Fruit fly (Drosophila melanogaster) whole organism, embryonic: ENCODE measurements around the gene CG6094.
A peak's percentile ranks its signal among the peaks of the same experiment; 100 is the strongest.

ENCODE experiments used
- Atf6 ChIP-seq: fragments of 200-800 bp; sonication (Bioruptor generic); IDR thresholded peaks from 2 replicates; pipeline ENCODE4 v1.3.6; 2022; ENCODE audit warnings: missing biosample characterization, missing genetic modification characterization
- Awh ChIP-seq: fragments of 200-800 bp; sonication (Bioruptor generic); IDR thresholded peaks from 2 replicates; pipeline ENCODE4, ENCODE4 v1.3.6; 2022; ENCODE audit warnings: missing biosample characterization, missing genetic modification characterization
- CG10209 ChIP-seq: fragments of 200-800 bp; sonication (Bioruptor generic); optimal IDR thresholded peaks from 3 replicates; lab custom pipeline; 2017; ENCODE audit warnings: missing biosample characterization, mild to moderate bottlenecking, missing genetic modification characterization, missing genetic modification reagents
- CG10462 ChIP-seq: fragments of 200-800 bp; sonication (Bioruptor generic); optimal IDR thresholded peaks from 2 replicates; lab custom pipeline; 2016; ENCODE audit warnings: missing biosample characterization, missing genetic modification characterization
- CG11093 ChIP-seq: fragments of 200-800 bp; sonication (Bioruptor generic); IDR thresholded peaks from 3 replicates; pipeline ENCODE4 v1.3.6; 2022; ENCODE audit warnings: missing biosample characterization, missing genetic modification characterization
- CG11398 ChIP-seq: fragments of 200-800 bp; sonication (Bioruptor generic); optimal IDR thresholded peaks from 2 replicates; lab custom pipeline; 2016; ENCODE audit warnings: missing biosample characterization, missing genetic modification characterization
- CG11696 ChIP-seq: fragments of 200-800 bp; sonication (Bioruptor generic); IDR thresholded peaks from 2 replicates; pipeline ENCODE4 v1.3.6; 2022; ENCODE audit warnings: missing biosample characterization, missing genetic modification characterization
- CG12104 ChIP-seq: fragments of 200-800 bp; sonication (Bioruptor generic); optimal IDR thresholded peaks from 3 replicates; lab custom pipeline; 2016; ENCODE audit warnings: missing biosample characterization, missing genetic modification characterization
- CG12299 ChIP-seq: fragments of 200-800 bp; sonication (Bioruptor generic); optimal IDR thresholded peaks from 2 replicates; lab custom pipeline; 2018; ENCODE audit warnings: missing biosample characterization, mild to moderate bottlenecking, missing genetic modification characterization
- CG14441 ChIP-seq: fragments of 200-800 bp; sonication (Bioruptor generic); IDR thresholded peaks from 2 replicates; pipeline ENCODE4 v1.3.6; 2022; ENCODE audit warnings: missing biosample characterization, missing genetic modification characterization
- CG14860 ChIP-seq: fragments of 200-800 bp; sonication (Bioruptor generic); IDR thresholded peaks from 3 replicates; pipeline ENCODE4 v1.3.6; 2022; ENCODE audit warnings: missing biosample characterization, missing genetic modification characterization; ENCODE audit not compliant: partially characterized antibody
- CG15073 ChIP-seq: fragments of 200-800 bp; sonication (Bioruptor generic); optimal IDR thresholded peaks from 2 replicates; lab custom pipeline; 2016; ENCODE audit warnings: missing biosample characterization, missing genetic modification characterization
- CG1602 ChIP-seq: fragments of 200-800 bp; sonication (Bioruptor generic); optimal IDR thresholded peaks from 3 replicates; lab custom pipeline; 2016; ENCODE audit warnings: missing biosample characterization, missing genetic modification characterization
- CG17361 ChIP-seq: fragments of 200-800 bp; sonication (Bioruptor generic); IDR thresholded peaks from 3 replicates; pipeline ENCODE4 v1.3.6; 2022; ENCODE audit warnings: missing biosample characterization, missing genetic modification characterization
- CG18262 ChIP-seq: fragments of 200-800 bp; optimal IDR thresholded peaks from 3 replicates; lab custom pipeline; 2019; ENCODE audit warnings: missing biosample characterization, mild to moderate bottlenecking, missing genetic modification characterization, moderate library complexity
- CG30403 ChIP-seq: fragments of 200-800 bp; sonication (Bioruptor generic); optimal IDR thresholded peaks from 3 replicates; lab custom pipeline; 2016; ENCODE audit warnings: missing biosample characterization, missing genetic modification characterization
- CG31224 ChIP-seq: fragments of 200-800 bp; sonication (Bioruptor generic); IDR thresholded peaks from 2 replicates; pipeline ENCODE4 v1.3.6; 2022; ENCODE audit warnings: missing biosample characterization, missing genetic modification characterization
- CG3163 ChIP-seq: fragments of 200-800 bp; sonication (Bioruptor generic); optimal IDR thresholded peaks from 3 replicates; lab custom pipeline; 2016; ENCODE audit warnings: missing biosample characterization, missing genetic modification characterization
- CG34422 ChIP-seq: fragments of 200-800 bp; sonication (Bioruptor generic); IDR thresholded peaks from 3 replicates; pipeline ENCODE4 v1.3.6; 2022; ENCODE audit warnings: missing biosample characterization, missing genetic modification characterization
- CG5245 ChIP-seq: fragments of 200-800 bp; sonication (Bioruptor generic); optimal IDR thresholded peaks from 3 replicates; lab custom pipeline; 2016; ENCODE audit warnings: missing biosample characterization, missing genetic modification characterization
- CG5953 ChIP-seq: fragments of 200-800 bp; sonication (Bioruptor generic); IDR thresholded peaks from 2 replicates; pipeline ENCODE4 v1.3.6; 2022; ENCODE audit warnings: missing biosample characterization, missing genetic modification characterization
- CG6175 ChIP-seq: fragments of 200-800 bp; sonication (Bioruptor generic); IDR thresholded peaks from 3 replicates; pipeline ENCODE4 v1.3.6; 2022; ENCODE audit warnings: missing biosample characterization, missing genetic modification characterization
- CG7357 ChIP-seq: fragments of 200-800 bp; sonication (Bioruptor generic); IDR thresholded peaks from 3 replicates; pipeline ENCODE4 v1.3.6; 2022; ENCODE audit warnings: missing biosample characterization, missing genetic modification characterization
- CrebB ChIP-seq: fragments of 200-800 bp; sonication (Bioruptor generic); optimal IDR thresholded peaks from 3 replicates; lab custom pipeline; 2018; ENCODE audit warnings: missing biosample characterization, mild to moderate bottlenecking, missing genetic modification characterization
- D19A ChIP-seq: fragments of 200-800 bp; optimal IDR thresholded peaks from 3 replicates; lab custom pipeline; 2019; ENCODE audit warnings: missing biosample characterization, mild to moderate bottlenecking, missing genetic modification characterization, moderate library complexity
- Ets97D ChIP-seq: fragments of 200-800 bp; sonication (Bioruptor generic); optimal IDR thresholded peaks from 3 replicates; lab custom pipeline; 2016; ENCODE audit warnings: missing biosample characterization, missing genetic modification characterization
- Fer1 ChIP-seq: fragments of 200-800 bp; sonication (Bioruptor generic); optimal IDR thresholded peaks from 2 replicates; lab custom pipeline; 2017; ENCODE audit warnings: missing biosample characterization, mild to moderate bottlenecking, missing genetic modification characterization
- HmgZ ChIP-seq: fragments of 200-800 bp; sonication (Bioruptor generic); optimal IDR thresholded peaks from 2 replicates; lab custom pipeline; 2018; ENCODE audit warnings: missing biosample characterization, mild to moderate bottlenecking, missing genetic modification characterization
- MTF-1 ChIP-seq: fragments of 200-800 bp; sonication (Bioruptor generic); optimal IDR thresholded peaks from 2 replicates; lab custom pipeline; 2018; ENCODE audit warnings: missing biosample characterization, mild to moderate bottlenecking, missing genetic modification characterization, borderline replicate concordance
- TFAM ChIP-seq: fragments of 200-800 bp; sonication (Bioruptor generic); optimal IDR thresholded peaks from 2 replicates; lab custom pipeline; 2017; ENCODE audit warnings: missing biosample characterization, missing genetic modification characterization, inconsistent platforms
- Vsx1 ChIP-seq: fragments of 200-800 bp; sonication (Bioruptor generic); optimal IDR thresholded peaks from 2 replicates; lab custom pipeline; 2017; ENCODE audit warnings: missing biosample characterization, mild to moderate bottlenecking, missing genetic modification characterization, missing genetic modification reagents
- al ChIP-seq: fragments of 200-800 bp; sonication (Bioruptor generic); IDR thresholded peaks from 2 replicates; pipeline ENCODE4 v1.3.6; 2022; ENCODE audit warnings: missing biosample characterization, missing genetic modification characterization
- ase ChIP-seq: fragments of 200-800 bp; sonication (Bioruptor generic); IDR thresholded peaks from 3 replicates; pipeline ENCODE4 v1.3.6; 2022; ENCODE audit warnings: missing biosample characterization, missing genetic modification characterization
- bigmax ChIP-seq: fragments of 200-800 bp; sonication (Bioruptor generic); optimal IDR thresholded peaks from 2 replicates; lab custom pipeline; 2018; ENCODE audit warnings: missing biosample characterization, mild to moderate bottlenecking, missing genetic modification characterization
- bowl ChIP-seq: fragments of 200-800 bp; sonication (Bioruptor generic); IDR thresholded peaks from 2 replicates; pipeline ENCODE4 v1.3.6; 2022; ENCODE audit warnings: missing biosample characterization, missing genetic modification characterization
- btn ChIP-seq: fragments of 200-800 bp; sonication (Bioruptor generic); optimal IDR thresholded peaks from 2 replicates; lab custom pipeline; 2016; ENCODE audit warnings: missing biosample characterization, missing genetic modification characterization
- dati ChIP-seq: fragments of 200-800 bp; sonication (Bioruptor generic); IDR thresholded peaks from 2 replicates; pipeline ENCODE4 v1.3.6; 2022; ENCODE audit warnings: missing biosample characterization, missing genetic modification characterization
- ems ChIP-seq: fragments of 200-800 bp; sonication (Bioruptor generic); optimal IDR thresholded peaks from 3 replicates; lab custom pipeline; 2016; ENCODE audit warnings: missing biosample characterization, missing genetic modification characterization
- ftz-f1 ChIP-seq: fragments of 200-800 bp; sonication (Bioruptor generic); optimal IDR thresholded peaks from 2 replicates; lab custom pipeline; 2016; ENCODE audit warnings: missing biosample characterization, missing genetic modification characterization
- gcm ChIP-seq: fragments of 200-800 bp; sonication (Bioruptor generic); optimal IDR thresholded peaks from 2 replicates; lab custom pipeline; 2019; ENCODE audit warnings: missing biosample characterization, mild to moderate bottlenecking, missing genetic modification characterization, moderate library complexity
- gem ChIP-seq: fragments of 200-800 bp; sonication (Bioruptor generic); optimal IDR thresholded peaks from 2 replicates; lab custom pipeline; 2019; ENCODE audit warnings: missing biosample characterization, mild to moderate bottlenecking, missing genetic modification characterization, moderate library complexity
- gt ChIP-seq: fragments of 200-800 bp; sonication (Bioruptor generic); IDR thresholded peaks from 2 replicates; pipeline ENCODE4 v1.3.6; 2022; ENCODE audit warnings: missing biosample characterization, missing genetic modification characterization
- inv ChIP-seq: fragments of 200-800 bp; sonication (Bioruptor generic); IDR thresholded peaks from 2 replicates; pipeline ENCODE4 v1.3.6; 2022; ENCODE audit warnings: missing biosample characterization, missing genetic modification characterization; ENCODE audit not compliant: partially characterized antibody
- lola ChIP-seq, 3 experiments: fragments of >200 bp in 2 of 3; fragments of 200-800 bp in 1 of 3; sonication (Bioruptor generic) in 1 of 3; optimal IDR thresholded peaks; 2 replicates each; lab custom pipeline; 2017 to 2019; ENCODE audit warnings: missing biosample characterization in 3 of 3, missing genetic modification characterization in 3 of 3, mild to moderate bottlenecking in 1 of 3, moderate library complexity in 1 of 3
- nau ChIP-seq: fragments of 200-800 bp; sonication (Bioruptor generic); optimal IDR thresholded peaks from 3 replicates; lab custom pipeline; 2017; ENCODE audit warnings: missing biosample characterization, mild to moderate bottlenecking, missing genetic modification characterization, missing genetic modification reagents
- pnt ChIP-seq: fragments of 200-800 bp; sonication (Bioruptor generic); optimal IDR thresholded peaks from 3 replicates; lab custom pipeline; 2016; ENCODE audit warnings: missing biosample characterization, missing genetic modification characterization
- repo ChIP-seq: fragments of 200-800 bp; sonication (Bioruptor generic); optimal IDR thresholded peaks from 2 replicates; lab custom pipeline; 2016; ENCODE audit warnings: missing biosample characterization, missing genetic modification characterization
- sima ChIP-seq: fragments of 200-800 bp; sonication (Bioruptor generic); optimal IDR thresholded peaks from 2 replicates; lab custom pipeline; 2016; ENCODE audit warnings: missing biosample characterization, missing genetic modification characterization
- tap ChIP-seq: fragments of 200-800 bp; optimal IDR thresholded peaks from 3 replicates; lab custom pipeline; 2019; ENCODE audit warnings: missing biosample characterization, mild to moderate bottlenecking, missing genetic modification characterization, moderate library complexity
- vvl ChIP-seq: fragments of 200-800 bp; sonication (Bioruptor generic); IDR thresholded peaks from 2 replicates; pipeline ENCODE4 v1.3.6; 2022; ENCODE audit warnings: missing biosample characterization, missing genetic modification characterization
- wek ChIP-seq: fragments of 200-800 bp; sonication (Bioruptor generic); optimal IDR thresholded peaks from 3 replicates; lab custom pipeline; 2018; ENCODE audit warnings: missing biosample characterization, mild to moderate bottlenecking, missing genetic modification characterization, moderate library complexity

The CG6094 gene

dm6 chr2L:10519225-10519624, 12.3 kb downstream of the CG6094 start (continued):
- TF ChIP-seq inv (GFP tag; lab: Robert Waterston, UW) (no peak), repo (GFP tag; lab: Kevin White, UChicago) (no peak), CG14860 (GFP tag; lab: Robert Waterston, UW) (no peak), CG15073 (GFP tag; lab: Kevin White, UChicago) (no peak), ems (GFP tag; lab: Kevin White, UChicago) (no peak), D19A (tag; lab: Kevin White, UChicago) (peak; percentile 95), CG11398 (GFP tag; lab: Kevin White, UChicago) (no peak), CG11093 (GFP tag; lab: Robert Waterston, UW) (peak; percentile 41; the same call in 1 of the 3 replicates), CG17361 (GFP tag; lab: Robert Waterston, UW) (peak; percentile 48; the same call in 1 of the 3 replicates), gem (peak; percentile 77), Awh (peak; percentile 22; the same call in 1 of the 2 replicates), gcm (GFP tag; lab: Kevin White, UChicago) (peak; percentile 8), CG14441 (peak; percentile 79), gt (GFP tag; lab: Robert Waterston, UW) (no peak), CG5953 (GFP tag; lab: Robert Waterston, UW) (0 out of 2 replicates have a peak, but pooled peaks have one; percentile 26), al (GFP tag; lab: Robert Waterston, UW) (peak; percentile 59; the same call in 1 of the 2 replicates), ftz-f1 (GFP tag; lab: Kevin White, UChicago) (no peak), sima (GFP tag; lab: Kevin White, UChicago) (no peak), pnt (peak; percentile 34), CrebB (tag; lab: Kevin White, UChicago) (peak; percentile 8), TFAM (GFP tag; lab: Kevin White, UChicago) (no peak), CG31224 (0 out of 2 replicates have a peak, but pooled peaks have one; percentile 40), CG30403 (GFP tag; lab: Kevin White, UChicago) (peak; percentile 64), vvl (GFP tag; lab: Robert Waterston, UW) (peak; percentile 85), nau (GFP tag; lab: Kevin White, UChicago) (peak; percentile 36), CG18262 (tag; lab: Kevin White, UChicago) (peak; percentile 45), dati (GFP tag; lab: Robert Waterston, UW) (0 out of 2 replicates have a peak, but pooled peaks have one; percentile 34), Fer1 (GFP tag; lab: Kevin White, UChicago) (peak; percentile 69), HmgZ (tag; lab: Kevin White, UChicago) (peak; percentile 37), Vsx1 (peak; percentile 29), CG5245 (no peak), tap (tag; lab: Kevin White, UChicago) (peak; percentile 54), CG1602 (GFP tag; lab: Kevin White, UChicago) (peak; percentile 8), bowl (GFP tag; lab: Robert Waterston, UW) (peak; percentile 61), ase (GFP tag; lab: Robert Waterston, UW) (peak; percentile 49; the same call in 2 of the 3 replicates), wek (no peak), CG34422 (peak; percentile 78), CG12299 (tag; lab: Kevin White, UChicago) (peak; percentile 31), bigmax (GFP tag; lab: Kevin White, UChicago) (no peak), CG10462 (GFP tag; lab: Kevin White, UChicago) (no peak), Ets97D (no peak), Atf6 (peak; percentile 79), btn (GFP tag; lab: Kevin White, UChicago) (no peak), CG11696 (GFP tag; lab: Robert Waterston, UW) (peak; percentile 50), lola (GFP tag; optimal IDR thresholded peaks at IDR 0.05; lab: Kevin White, UChicago) (no peak), CG7357 (0 out of 3 replicates have a peak, but pooled peaks have one; percentile 49), CG6175 (GFP tag; lab: Robert Waterston, UW) (no peak), CG3163 (GFP tag; lab: Kevin White, UChicago) (no peak), CG12104 (peak; percentile 29), MTF-1 (GFP tag; lab: Kevin White, UChicago) (no peak), CG10209 (GFP tag; lab: Kevin White, UChicago) (peak; percentile 34)
